Worm (Caenorhabditis elegans) whole organism, midembryonic: ENCODE results near the gene T19D12.9.

Experiments used
- T22C8.4 ChIP-seq: fragments of 200-800 bp; sonication (Bioruptor generic); IDR thresholded peaks from 2 replicates; pipeline ENCODE4 v1.3.6; 2022; ENCODE audit warnings: missing genetic modification characterization, missing compliant biosample characterization
- cog-1 ChIP-seq: sonication (generic microtip); optimal IDR thresholded peaks from 2 replicates; lab custom pipeline; 2016; ENCODE audit warnings: missing genetic modification characterization, missing compliant biosample characterization
- flt-1 ChIP-seq: fragments of 200-800 bp; sonication (Bioruptor generic); IDR thresholded peaks from 2 replicates; pipeline ENCODE4 v1.3.6; 2022; ENCODE audit warnings: missing genetic modification characterization, missing compliant biosample characterization
- klf-2 ChIP-seq: fragments of 200-800 bp; sonication (Bioruptor generic); conservative IDR thresholded peaks from 2 replicates; pipeline ENCODE4 v1.3.6; 2022; ENCODE audit warnings: missing genetic modification reagents, missing genetic modification characterization, missing compliant biosample characterization
- tab-1 ChIP-seq: fragments of 200-800 bp; sonication (Bioruptor generic); IDR thresholded peaks from 2 replicates; pipeline ENCODE4 v1.3.6; 2022; ENCODE audit warnings: missing genetic modification characterization, missing compliant biosample characterization
- ztf-23 ChIP-seq: fragments of 200-800 bp; sonication (Bioruptor generic); IDR thresholded peaks from 2 replicates; pipeline ENCODE4 v1.3.6; 2022; ENCODE audit warnings: missing genetic modification reagents, missing genetic modification characterization, missing compliant biosample characterization
- ztf-29 ChIP-seq: fragments of 200-800 bp; sonication (Bioruptor generic); IDR thresholded peaks from 2 replicates; pipeline ENCODE4 v1.3.6; 2022; ENCODE audit warnings: missing genetic modification reagents, missing genetic modification characterization, missing compliant biosample characterization

- no peak for TF ChIP-seq T22C8.4 (GFP tag; lab: Robert Waterston, UW)
- no peak for TF ChIP-seq ztf-23 (GFP tag; lab: Robert Waterston, UW)
- TF ChIP-seq ztf-29 (GFP tag; lab: Robert Waterston, UW), result no peak
- TF ChIP-seq flt-1 (GFP tag; lab: Robert Waterston, UW), result no peak
- no peak for TF ChIP-seq klf-2
- TF ChIP-seq cog-1 (tag; lab: Kevin White, UChicago), result no peak
- no peak for TF ChIP-seq tab-1 (GFP tag; lab: Robert Waterston, UW)
Measured at ce11 chrII:6615232-6616029, 38.8 kb downstream of the T19D12.9 start.
